Fruit fly (Drosophila melanogaster): ENCODE data around the gene Cp19.

Gene Cp19

DNA sequence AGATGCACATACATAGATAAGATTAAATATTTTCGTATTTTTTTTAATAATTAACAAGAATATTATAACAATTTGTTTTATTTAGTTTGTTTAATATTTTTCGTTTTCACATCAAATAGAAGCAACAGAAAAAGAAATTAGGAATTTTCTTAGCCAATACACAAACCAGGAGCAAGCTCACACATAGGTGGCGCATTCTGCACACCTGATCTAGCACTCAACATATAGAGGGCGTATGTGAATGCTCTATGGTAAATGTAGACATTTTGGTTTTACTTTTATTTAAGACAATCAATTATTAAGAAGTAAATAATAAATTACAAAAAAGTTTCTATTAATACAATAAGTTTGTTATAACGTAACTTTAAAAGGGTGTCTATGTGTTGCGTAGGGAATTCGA, 19.2 kb downstream of the Cp19 start (continued):
- peak; percentile 18; the same call in 1 of the 2 replicates for TF ChIP-seq onecut (GFP tag; IDR thresholded peaks at IDR 0.05)
- TF ChIP-seq Atf-2 (GFP tag; optimal IDR thresholded peaks at IDR 0.05), result no peak
- TF ChIP-seq CG32532 (GFP tag; IDR thresholded peaks at IDR 0.05), result peak; percentile 79
- TF ChIP-seq jigr1 (GFP tag; IDR thresholded peaks at IDR 0.05), result peak; percentile 65; the same call in 1 of the 3 replicates
- no peak for TF ChIP-seq CG9797 (GFP tag; optimal IDR thresholded peaks at IDR 0.05)
- TF ChIP-seq CG7745 (tag; optimal IDR thresholded peaks at IDR 0.05), result no peak
- TF ChIP-seq lov (optimal IDR thresholded peaks at IDR 0.05), result no peak
- no peak for TF ChIP-seq lov (GFP tag; IDR thresholded peaks at IDR 0.05)
- no peak for TF ChIP-seq sc (optimal IDR thresholded peaks at IDR 0.05)
- TF ChIP-seq sc (GFP tag; optimal IDR thresholded peaks at IDR 0.05), result no peak
- no peak for TF ChIP-seq NK7.1 (GFP tag; optimal IDR thresholded peaks at IDR 0.05)
- no peak for TF ChIP-seq ewg (GFP tag; optimal IDR thresholded peaks at IDR 0.05)
- no peak for TF ChIP-seq CG12744 (GFP tag; optimal IDR thresholded peaks at IDR 0.05)
- no peak for TF ChIP-seq Bteb2 (GFP tag; optimal IDR thresholded peaks at IDR 0.05)
- peak; percentile 28 for TF ChIP-seq Sox102F (GFP tag; optimal IDR thresholded peaks at IDR 0.05)
- TF ChIP-seq CG18262 (tag; optimal IDR thresholded peaks at IDR 0.05), result no peak
- no peak; the same call in 2 of the 3 replicates for TF ChIP-seq CG17361 (GFP tag; IDR thresholded peaks at IDR 0.05)
- no peak for TF ChIP-seq TFAM (GFP tag; optimal IDR thresholded peaks at IDR 0.05)
- no peak for TF ChIP-seq Six4 (GFP tag; optimal IDR thresholded peaks at IDR 0.05)
- TF ChIP-seq lilli (GFP tag; optimal IDR thresholded peaks at IDR 0.05), result peak; percentile 13
- TF ChIP-seq trem (tag; optimal IDR thresholded peaks at IDR 0.05), result peak; percentile 18

DNA sequence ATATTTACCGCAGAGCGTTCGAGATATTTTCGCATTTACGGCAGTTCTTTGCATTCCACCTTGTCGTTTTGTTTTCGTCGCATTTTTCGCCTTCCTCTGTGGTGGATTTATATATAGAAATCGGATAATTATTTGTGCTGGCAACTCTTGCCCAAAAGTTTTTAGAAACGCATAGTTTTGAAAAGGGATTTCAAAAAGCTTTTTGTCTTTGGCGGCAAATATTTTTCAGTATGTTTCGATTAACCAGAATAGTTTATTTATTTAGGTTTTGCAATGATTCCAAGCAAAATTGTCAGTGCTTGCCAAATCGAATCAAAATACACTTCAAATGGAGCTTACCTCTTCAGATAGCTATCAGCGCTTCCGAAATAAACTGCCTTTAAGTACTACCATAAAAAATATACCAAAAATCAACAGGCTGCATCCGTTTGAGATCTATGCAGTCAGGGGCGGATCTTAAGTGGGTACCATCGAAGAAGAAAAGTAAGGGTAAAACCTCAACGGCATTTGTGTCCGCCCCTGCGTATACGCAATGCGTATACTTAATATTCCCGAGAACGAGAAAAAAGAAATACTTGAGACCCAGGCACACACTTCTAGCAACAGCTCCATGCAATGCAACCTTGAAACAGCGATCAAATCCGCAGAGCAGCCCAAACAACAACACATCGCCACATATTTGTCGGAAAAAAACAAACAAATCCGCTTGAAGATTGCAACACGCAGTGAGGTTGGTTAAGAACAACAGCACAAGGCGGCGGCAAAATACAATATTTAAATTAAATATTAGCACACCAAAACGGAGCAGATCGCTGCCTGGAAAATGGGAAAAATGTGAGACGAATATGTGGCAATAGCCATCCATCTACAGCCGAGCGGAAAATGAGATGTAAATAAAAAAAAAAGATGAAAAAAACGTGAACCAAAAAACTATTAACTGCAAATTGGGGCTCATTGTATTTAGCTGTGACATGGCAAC, 20.3 kb downstream of the Cp19 start, which contains the start of gene CG13306:
Gene CG13306, minus strand, starts transcription at position 51 of the 979 bp plus-strand sequence.
- no peak for TF ChIP-seq CG9876 (GFP tag; optimal IDR thresholded peaks at IDR 0.05)
- TF ChIP-seq pb (GFP tag; optimal IDR thresholded peaks at IDR 0.05), result no peak
- no peak for TF ChIP-seq Adf1 (GFP tag; IDR thresholded peaks at IDR 0.05)
- TF ChIP-seq YL-1 (GFP tag; optimal IDR thresholded peaks at IDR 0.05), result no peak
- no peak for TF ChIP-seq CG13296 (GFP tag; optimal IDR thresholded peaks at IDR 0.05)
- no peak for TF ChIP-seq CG18262 (tag; optimal IDR thresholded peaks at IDR 0.05)
- no peak for TF ChIP-seq Vsx1 (GFP tag; optimal IDR thresholded peaks at IDR 0.05)
- TF ChIP-seq CG17568 (GFP tag; optimal IDR thresholded peaks at IDR 0.05), result no peak
- TF ChIP-seq Nf-YB (GFP tag; optimal IDR thresholded peaks at IDR 0.05), result no peak
- TF ChIP-seq CG12769 (tag; optimal IDR thresholded peaks at IDR 0.05), result peak; percentile 42
- no peak for TF ChIP-seq Dip3 (GFP tag; optimal IDR thresholded peaks at IDR 0.05)
- no peak for TF ChIP-seq vnd (GFP tag; IDR thresholded peaks at IDR 0.05; ENCODE audit: partially characterized antibody)
- TF ChIP-seq nau (GFP tag; optimal IDR thresholded peaks at IDR 0.05), result no peak
- TF ChIP-seq CG12744 (GFP tag; optimal IDR thresholded peaks at IDR 0.05), result no peak
- no peak for TF ChIP-seq CG30403 (GFP tag; optimal IDR thresholded peaks at IDR 0.05)
- no peak for TF ChIP-seq pum (GFP tag; optimal IDR thresholded peaks at IDR 0.05)
- TF ChIP-seq CG10366 (GFP tag; IDR thresholded peaks at IDR 0.05), result no peak
- TF ChIP-seq CG4617 (GFP tag; optimal IDR thresholded peaks at IDR 0.05; ENCODE audit: borderline replicate concordance), result no peak
- no peak for TF ChIP-seq CG13624 (GFP tag; optimal IDR thresholded peaks at IDR 0.05)
- no peak for TF ChIP-seq yki (optimal IDR thresholded peaks at IDR 0.05)
- no peak for TF ChIP-seq NC2β (GFP tag; optimal IDR thresholded peaks at IDR 0.05)
- TF ChIP-seq peb (GFP tag; IDR thresholded peaks at IDR 0.05), result no peak
- 0 out of 2 replicates have a peak, but pooled peaks have one; percentile 10 for TF ChIP-seq CG6689 (GFP tag; IDR thresholded peaks at IDR 0.05)
- TF ChIP-seq CG4730 (GFP tag; IDR thresholded peaks at IDR 0.05), result 0 out of 2 replicates have a peak, but pooled peaks have one; percentile 20
- TF ChIP-seq Nf-YC (tag; optimal IDR thresholded peaks at IDR 0.05), result peak; percentile 0
- no peak for TF ChIP-seq nmo (GFP tag; optimal IDR thresholded peaks at IDR 0.05)
- no peak for TF ChIP-seq sqz (GFP tag; optimal IDR thresholded peaks at IDR 0.05)
- no peak for TF ChIP-seq ash1 (GFP tag; optimal IDR thresholded peaks at IDR 0.05)
- TF ChIP-seq corto (GFP tag; optimal IDR thresholded peaks at IDR 0.05), result no peak
- TF ChIP-seq Hand (GFP tag; optimal IDR thresholded peaks at IDR 0.05), result no peak
- no peak for TF ChIP-seq CG1602 (GFP tag; optimal IDR thresholded peaks at IDR 0.05)
